Worm (Caenorhabditis elegans): ENCODE results near the gene asg-2.

ce11 chrX:6885227-6885853, 44.3 kb downstream of the asg-2 start, which contains the start of gene F41C6.7:
- no peak for TF ChIP-seq ztf-11 (tag; optimal IDR thresholded peaks at IDR 0.05)
- TF ChIP-seq lsy-2 (tag; optimal IDR thresholded peaks at IDR 0.05), result no peak
- no peak for TF ChIP-seq tbx-8 (GFP tag; optimal IDR thresholded peaks at IDR 0.05)
- TF ChIP-seq nhr-76 (tag; optimal IDR thresholded peaks at IDR 0.05), result no peak
- no peak for TF ChIP-seq lin-13 (tag; optimal IDR thresholded peaks at IDR 0.05)
- TF ChIP-seq nhr-237 (tag; optimal IDR thresholded peaks at IDR 0.05), result no peak
